Worm (Caenorhabditis elegans) whole organism, L2 larva: ENCODE measurements around the gene F09C6.10.

Experiments used
- R02D3.7 ChIP-seq: fragments of 150-350 bp; optimal IDR thresholded peaks from 2 replicates; lab custom pipeline; 2014; ENCODE audit warnings: missing biosample characterization, missing genetic modification characterization
- Y55F3AM.14 ChIP-seq: fragments of 200-800 bp; sonication (Bioruptor generic); optimal IDR thresholded peaks from 2 replicates; lab custom pipeline; 2018; ENCODE audit warnings: mild to moderate bottlenecking, missing genetic modification characterization, missing compliant biosample characterization
- ZK546.5 ChIP-seq: sonication (generic microtip); optimal IDR thresholded peaks from 2 replicates; lab custom pipeline; 2017; ENCODE audit warnings: missing biosample characterization, missing genetic modification characterization
- ama-1 ChIP-seq: fragments of 150-350 bp; optimal IDR thresholded peaks from 2 replicates; lab custom pipeline; 2018; ENCODE audit warnings: inconsistent platforms
- blmp-1 ChIP-seq: sonication (generic microtip); optimal IDR thresholded peaks from 2 replicates; lab custom pipeline; 2017; ENCODE audit warnings: missing genetic modification characterization, mild to moderate bottlenecking, missing compliant biosample characterization, antibody characterized with exemption, moderate library complexity; ENCODE audit not compliant: insufficient read depth
- ceh-16 ChIP-seq: fragments of 150-350 bp; optimal IDR thresholded peaks from 2 replicates; lab custom pipeline; 2014; ENCODE audit warnings: missing biosample characterization, missing genetic modification characterization
- crh-2 ChIP-seq: sonication (generic microtip); optimal IDR thresholded peaks from 2 replicates; lab custom pipeline; 2017; ENCODE audit warnings: missing biosample characterization, missing genetic modification characterization
- dmd-4 ChIP-seq: sonication (generic microtip); optimal IDR thresholded peaks from 2 replicates; lab custom pipeline; 2017; ENCODE audit warnings: missing biosample characterization, missing genetic modification characterization
- elt-1 ChIP-seq: fragments of 150-350 bp; optimal IDR thresholded peaks from 2 replicates; lab custom pipeline; 2014; ENCODE audit warnings: missing biosample characterization, missing genetic modification characterization
- fos-1 ChIP-seq: fragments of 150-350 bp; optimal IDR thresholded peaks from 2 replicates; lab custom pipeline; 2014; ENCODE audit warnings: missing biosample characterization, missing genetic modification characterization
- lin-11 ChIP-seq: fragments of 150-350 bp; sonication (generic microtip); optimal IDR thresholded peaks from 2 replicates; lab custom pipeline; 2014; ENCODE audit warnings: missing biosample characterization, missing genetic modification characterization, inconsistent platforms, mixed read lengths
- lin-13 ChIP-seq: fragments of 150-350 bp; optimal IDR thresholded peaks from 2 replicates; lab custom pipeline; 2014; ENCODE audit warnings: missing biosample characterization, missing genetic modification reagents, missing genetic modification characterization
- lin-39 ChIP-seq: fragments of 150-350 bp; optimal IDR thresholded peaks from 2 replicates; lab custom pipeline; 2014; ENCODE audit warnings: missing biosample characterization, missing genetic modification reagents, missing genetic modification characterization
- mab-5 ChIP-seq: fragments of 150-350 bp; optimal IDR thresholded peaks from 2 replicates; lab custom pipeline; 2014; ENCODE audit warnings: missing biosample characterization, missing genetic modification characterization
- mbf-1 ChIP-seq: sonication (generic microtip); optimal IDR thresholded peaks from 2 replicates; lab custom pipeline; 2017; ENCODE audit warnings: missing biosample characterization, missing genetic modification characterization
- mdl-1 ChIP-seq, 2 experiments: fragments of 150-350 bp in 1 of 2; sonication (generic microtip) in 1 of 2; optimal IDR thresholded peaks; 2 replicates each; lab custom pipeline; 2017; ENCODE audit warnings: missing biosample characterization in 2 of 2, missing genetic modification characterization in 2 of 2
- nhr-10 ChIP-seq: sonication (generic microtip); optimal IDR thresholded peaks from 2 replicates; lab custom pipeline; 2017; ENCODE audit warnings: missing biosample characterization, missing genetic modification characterization
- nhr-129 ChIP-seq: fragments of 150-350 bp; optimal IDR thresholded peaks from 2 replicates; lab custom pipeline; 2014; ENCODE audit warnings: missing biosample characterization, missing genetic modification characterization
- nhr-21 ChIP-seq: fragments of 150-350 bp; optimal IDR thresholded peaks from 2 replicates; lab custom pipeline; 2014; ENCODE audit warnings: missing biosample characterization, missing genetic modification characterization
- nhr-23 ChIP-seq: fragments of 150-350 bp; optimal IDR thresholded peaks from 2 replicates; lab custom pipeline; 2014; ENCODE audit warnings: missing biosample characterization, missing genetic modification reagents, missing genetic modification characterization
- nhr-237 ChIP-seq: fragments of 150-350 bp; optimal IDR thresholded peaks from 2 replicates; lab custom pipeline; 2014; ENCODE audit warnings: missing biosample characterization, missing genetic modification characterization
- nhr-25 ChIP-seq: fragments of 150-350 bp; sonication (generic microtip); optimal IDR thresholded peaks from 3 replicates; lab custom pipeline; 2014; ENCODE audit warnings: missing biosample characterization, missing genetic modification characterization
- nhr-6 ChIP-seq: fragments of 150-350 bp; optimal IDR thresholded peaks from 2 replicates; lab custom pipeline; 2014; ENCODE audit warnings: missing biosample characterization, missing genetic modification characterization
- peb-1 ChIP-seq: fragments of 150-350 bp; optimal IDR thresholded peaks from 2 replicates; lab custom pipeline; 2014; ENCODE audit warnings: missing biosample characterization, missing genetic modification characterization
- skn-1 ChIP-seq: sonication (generic microtip); optimal IDR thresholded peaks from 2 replicates; lab custom pipeline; 2017; ENCODE audit warnings: missing biosample characterization, missing genetic modification characterization
- snpc-4 ChIP-seq: fragments of 150-350 bp; optimal IDR thresholded peaks from 2 replicates; lab custom pipeline; 2014; ENCODE audit warnings: missing biosample characterization, missing genetic modification characterization
- unc-55 ChIP-seq: fragments of 150-350 bp; sonication (generic microtip); optimal IDR thresholded peaks from 3 replicates; lab custom pipeline; 2014; ENCODE audit warnings: missing biosample characterization, missing genetic modification reagents, missing genetic modification characterization
- zag-1 ChIP-seq: fragments of 150-350 bp; optimal IDR thresholded peaks from 2 replicates; lab custom pipeline; 2014; ENCODE audit warnings: missing biosample characterization, missing genetic modification characterization
- ztf-1 ChIP-seq: fragments of 200-800 bp; sonication (Bioruptor generic); conservative IDR thresholded peaks from 2 replicates; pipeline ENCODE4 v1.3.6; 2022; ENCODE audit warnings: missing genetic modification characterization, missing compliant biosample characterization
- ztf-11 ChIP-seq: sonication (generic microtip); optimal IDR thresholded peaks from 2 replicates; lab custom pipeline; 2017; ENCODE audit warnings: missing biosample characterization, missing genetic modification characterization
- ztf-4 ChIP-seq: fragments of 150-350 bp; optimal IDR thresholded peaks from 2 replicates; lab custom pipeline; 2014; ENCODE audit warnings: missing biosample characterization, missing genetic modification characterization

Gene F09C6.10

DNA sequence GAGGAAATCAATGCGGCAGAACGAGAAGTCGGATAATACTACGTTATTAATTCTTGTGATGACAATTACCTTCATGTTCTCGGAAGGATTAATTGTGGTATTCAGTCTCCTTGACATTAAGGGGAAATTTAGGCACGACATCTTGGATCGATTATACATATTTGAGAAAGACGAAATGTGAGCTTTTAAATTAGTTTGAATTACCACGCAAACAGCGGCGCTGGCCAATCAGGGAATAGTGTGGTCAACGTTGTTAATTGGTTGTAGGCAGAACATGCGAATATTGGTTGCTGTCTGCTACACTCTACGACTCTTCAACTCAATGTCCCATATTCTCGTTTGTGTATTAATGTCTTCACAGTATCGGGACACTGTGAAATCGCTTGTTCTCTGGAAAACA, 41.0 kb downstream of the F09C6.10 start, which contains the start of gene F49A5.10:
F49A5.10 (plus strand) TSS at position 301 of the 400 bp plus-strand sequence.
- no peak for TF ChIP-seq ceh-16 (tag; lab: Kevin White, UChicago)
- no peak for TF ChIP-seq mdl-1 (tag; optimal IDR thresholded peaks at IDR 0.05; lab: Kevin White, UChicago)
- no peak for TF ChIP-seq dmd-4 (tag; lab: Kevin White, UChicago)
- no peak for TF ChIP-seq crh-2 (tag; lab: Kevin White, UChicago)
- TF ChIP-seq nhr-25 (tag; lab: Kevin White, UChicago) = no peak
- TF ChIP-seq peb-1 (tag; lab: Kevin White, UChicago) = no peak
- TF ChIP-seq lin-11 = no peak
- TF ChIP-seq blmp-1 (tag; lab: Kevin White, UChicago) = no peak
- TF ChIP-seq nhr-237 = no peak
- no peak for TF ChIP-seq skn-1 (tag; lab: Kevin White, UChicago)
- TF ChIP-seq snpc-4 (tag; lab: Kevin White, UChicago) = no peak
- TF ChIP-seq zag-1 = no peak
- no peak for TF ChIP-seq ama-1 (lab: Kevin White, UChicago)
- TF ChIP-seq mbf-1 (tag; lab: Kevin White, UChicago) = no peak
- no peak for TF ChIP-seq Y55F3AM.14 (GFP tag; lab: Kevin White, UChicago)
- no peak for TF ChIP-seq lin-13 (GFP tag; lab: Kevin White, UChicago)

DNA sequence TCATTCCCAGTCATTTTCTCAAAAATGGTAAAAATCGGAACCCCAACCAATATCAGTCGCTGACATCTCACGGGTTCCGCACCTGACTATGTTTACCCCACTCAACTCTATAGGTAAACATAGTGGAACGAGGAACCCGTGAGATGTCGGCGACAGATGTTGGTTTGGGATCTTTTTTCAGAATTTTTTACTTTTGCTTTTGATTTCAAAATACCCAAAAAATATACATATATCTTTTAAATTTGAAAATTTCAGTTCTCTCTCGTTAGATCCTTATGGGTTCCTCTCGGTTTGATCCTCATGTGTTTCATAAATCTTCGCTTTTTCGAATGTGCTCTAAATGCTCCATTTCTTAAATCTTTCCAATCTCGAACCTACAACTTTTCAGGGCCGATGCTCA, 42.3 kb downstream of the F09C6.10 start, which contains the start of gene srw-23:
srw-23 (plus strand) TSS at position 301 of the 400 bp plus-strand sequence.
- TF ChIP-seq ZK546.5 (tag; lab: Kevin White, UChicago) (no peak), ztf-4 (tag; lab: Kevin White, UChicago) (no peak), mdl-1 (tag; optimal IDR thresholded peaks at IDR 0.05; lab: Kevin White, UChicago) (no peak), nhr-10 (tag; lab: Kevin White, UChicago) (no peak)

ce11 chrV:16871387-16871786, 44.6 kb downstream of the F09C6.10 start, which contains the start of gene thn-4:
Gene thn-4, minus strand, starts transcription at chrV:16871487.
- no peak for TF ChIP-seq ztf-11 (tag; lab: Kevin White, UChicago)
- TF ChIP-seq nhr-21 (tag; lab: Kevin White, UChicago) = no peak
- TF ChIP-seq ztf-4 (tag; lab: Kevin White, UChicago) = no peak
- no peak for TF ChIP-seq fos-1 (tag; lab: Kevin White, UChicago)
- TF ChIP-seq mbf-1 (tag; lab: Kevin White, UChicago) = no peak
- no peak for TF ChIP-seq ama-1 (lab: Kevin White, UChicago)
- TF ChIP-seq Y55F3AM.14 (GFP tag; lab: Kevin White, UChicago) = no peak
- TF ChIP-seq mab-5 (tag; lab: Kevin White, UChicago) = no peak
- no peak for TF ChIP-seq zag-1

ce11 chrV:16869740-16870139, 46.2 kb downstream of the F09C6.10 start, which contains the start of gene clec-33:
Gene clec-33, minus strand, starts transcription at chrV:16869840.
- TF ChIP-seq dmd-4 (tag; lab: Kevin White, UChicago) = no peak
- no peak for TF ChIP-seq lin-39
- TF ChIP-seq blmp-1 (tag; lab: Kevin White, UChicago) = no peak
- TF ChIP-seq nhr-129 (tag; lab: Kevin White, UChicago) = no peak
- no peak for TF ChIP-seq nhr-237
- TF ChIP-seq lin-13 (GFP tag; lab: Kevin White, UChicago) = no peak
- no peak for TF ChIP-seq mab-5 (tag; lab: Kevin White, UChicago)
- TF ChIP-seq elt-1 = no peak
- TF ChIP-seq ztf-4 (tag; lab: Kevin White, UChicago) = no peak
- TF ChIP-seq snpc-4 (tag; lab: Kevin White, UChicago) = no peak
- TF ChIP-seq nhr-6 (tag; lab: Kevin White, UChicago) = no peak
- TF ChIP-seq nhr-23 (tag; lab: Kevin White, UChicago) = no peak
- TF ChIP-seq unc-55 (GFP tag; lab: Kevin White, UChicago) = no peak

ce11 chrV:16865404-16865803, 50.6 kb downstream of the F09C6.10 start, which contains the start of gene clec-28:
Gene clec-28, plus strand, starts transcription at chrV:16865704.
- TF ChIP-seq nhr-237 = no peak
- no peak for TF ChIP-seq ztf-1 (GFP tag; lab: Robert Waterston, UW)
- no peak for TF ChIP-seq R02D3.7 (tag; lab: Kevin White, UChicago)
- no peak for TF ChIP-seq fos-1 (tag; lab: Kevin White, UChicago)
